Worm (Caenorhabditis elegans) whole organism, late embryonic: ENCODE results near the gene tomm-22.

Experiments used
- C38D4.7 ChIP-seq: fragments of 200-800 bp; sonication (Bioruptor generic); optimal IDR thresholded peaks from 2 replicates; lab custom pipeline; 2018; ENCODE audit warnings: mild to moderate bottlenecking, missing genetic modification characterization, moderate library complexity, missing compliant biosample characterization
- F13H6.1 ChIP-seq: sonication (generic microtip); optimal IDR thresholded peaks from 2 replicates; lab custom pipeline; 2016; ENCODE audit warnings: missing genetic modification characterization, missing compliant biosample characterization
- K02D7.2 ChIP-seq: sonication (generic microtip); optimal IDR thresholded peaks from 2 replicates; lab custom pipeline; 2017; ENCODE audit warnings: mild to moderate bottlenecking, missing genetic modification characterization, missing compliant biosample characterization
- K09A11.1 ChIP-seq: sonication (generic microtip); optimal IDR thresholded peaks from 2 replicates; lab custom pipeline; 2017; ENCODE audit warnings: antibody characterized with exemption, mild to moderate bottlenecking, missing genetic modification characterization, missing compliant biosample characterization; ENCODE audit not compliant: insufficient read depth
- T23F11.4 ChIP-seq: fragments of 200-800 bp; sonication (Bioruptor generic); optimal IDR thresholded peaks from 2 replicates; lab custom pipeline; 2018; ENCODE audit warnings: mild to moderate bottlenecking, missing genetic modification characterization, missing compliant biosample characterization
- Y22D7AL.16 ChIP-seq: sonication (generic microtip); optimal IDR thresholded peaks from 2 replicates; lab custom pipeline; 2016; ENCODE audit warnings: missing genetic modification characterization, missing compliant biosample characterization
- ahr-1 ChIP-seq: sonication (generic microtip); optimal IDR thresholded peaks from 2 replicates; lab custom pipeline; 2016; ENCODE audit warnings: missing genetic modification characterization, missing compliant biosample characterization
- ama-1 ChIP-seq: fragments of 150-350 bp; optimal IDR thresholded peaks from 2 replicates; lab custom pipeline; 2014
- ceh-14 ChIP-seq: sonication (generic microtip); optimal IDR thresholded peaks from 2 replicates; lab custom pipeline; 2016; ENCODE audit warnings: missing genotype, missing genetic modification characterization, missing compliant biosample characterization
- ceh-18 ChIP-seq: sonication (generic microtip); optimal IDR thresholded peaks from 2 replicates; lab custom pipeline; 2016; ENCODE audit warnings: missing genetic modification characterization, missing compliant biosample characterization
- ceh-19 ChIP-seq: fragments of 200-800 bp; sonication (Bioruptor generic); optimal IDR thresholded peaks from 2 replicates; lab custom pipeline; 2018; ENCODE audit warnings: mild to moderate bottlenecking, missing genetic modification characterization, missing compliant biosample characterization
- ceh-22 ChIP-seq: sonication (generic microtip); optimal IDR thresholded peaks from 2 replicates; lab custom pipeline; 2017; ENCODE audit warnings: missing biosample characterization, missing genetic modification characterization
- ceh-31 ChIP-seq: sonication (generic microtip); optimal IDR thresholded peaks from 2 replicates; lab custom pipeline; 2016; ENCODE audit warnings: missing genetic modification characterization, missing compliant biosample characterization
- ceh-34 ChIP-seq: sonication (generic microtip); optimal IDR thresholded peaks from 2 replicates; lab custom pipeline; 2016; ENCODE audit warnings: mild to moderate bottlenecking, missing genetic modification characterization, missing compliant biosample characterization
- ceh-45 ChIP-seq: fragments of 200-800 bp; sonication (Bioruptor generic); IDR thresholded peaks from 2 replicates; pipeline ENCODE4 v1.3.6; 2022; ENCODE audit warnings: missing genetic modification reagents, missing genetic modification characterization, missing compliant biosample characterization
- ceh-48 ChIP-seq: sonication (generic microtip); optimal IDR thresholded peaks from 2 replicates; lab custom pipeline; 2016; ENCODE audit warnings: missing genetic modification characterization, inconsistent platforms, missing compliant biosample characterization
- che-1 ChIP-seq: sonication (generic microtip); optimal IDR thresholded peaks from 2 replicates; lab custom pipeline; 2016; ENCODE audit warnings: mild to moderate bottlenecking, missing genetic modification characterization, missing compliant biosample characterization
- dmd-4 ChIP-seq: sonication (generic microtip); optimal IDR thresholded peaks from 2 replicates; lab custom pipeline; 2016; ENCODE audit warnings: borderline replicate concordance, missing genetic modification characterization, missing compliant biosample characterization
- dve-1 ChIP-seq: sonication (generic microtip); optimal IDR thresholded peaks from 2 replicates; lab custom pipeline; 2017; ENCODE audit warnings: antibody characterized with exemption, mild to moderate bottlenecking, missing genetic modification characterization, missing compliant biosample characterization
- elt-2 ChIP-seq: sonication (generic microtip); optimal IDR thresholded peaks from 2 replicates; lab custom pipeline; 2016; ENCODE audit warnings: missing genetic modification reagents, missing genetic modification characterization, missing compliant biosample characterization
- elt-4 ChIP-seq: sonication (generic microtip); optimal IDR thresholded peaks from 2 replicates; lab custom pipeline; 2016; ENCODE audit warnings: missing genetic modification characterization, missing compliant biosample characterization
- ets-4 ChIP-seq: sonication (generic microtip); optimal IDR thresholded peaks from 2 replicates; lab custom pipeline; 2016; ENCODE audit warnings: missing genetic modification characterization, missing compliant biosample characterization
- eyg-1 ChIP-seq: sonication (generic microtip); optimal IDR thresholded peaks from 2 replicates; lab custom pipeline; 2016; ENCODE audit warnings: missing genotype, missing genetic modification characterization, missing compliant biosample characterization
- fax-1 ChIP-seq: sonication (generic microtip); optimal IDR thresholded peaks from 2 replicates; lab custom pipeline; 2016; ENCODE audit warnings: missing genotype, missing genetic modification characterization, missing compliant biosample characterization
- fkh-10 ChIP-seq: fragments of 150-350 bp; optimal IDR thresholded peaks from 2 replicates; lab custom pipeline; 2014; ENCODE audit warnings: missing biosample characterization, missing genetic modification reagents, missing genetic modification characterization
- fkh-6 ChIP-seq: sonication (generic microtip); optimal IDR thresholded peaks from 2 replicates; lab custom pipeline; 2016; ENCODE audit warnings: missing genetic modification characterization, missing compliant biosample characterization
- gmeb-2 ChIP-seq: sonication (generic microtip); optimal IDR thresholded peaks from 2 replicates; lab custom pipeline; 2016; ENCODE audit warnings: missing genetic modification characterization, inconsistent platforms, missing compliant biosample characterization
- hlh-13 ChIP-seq: fragments of 200-800 bp; sonication (Bioruptor generic); optimal IDR thresholded peaks from 2 replicates; lab custom pipeline; 2018; ENCODE audit warnings: mild to moderate bottlenecking, missing genetic modification characterization, missing compliant biosample characterization
- hlh-15 ChIP-seq: sonication (generic microtip); optimal IDR thresholded peaks from 2 replicates; lab custom pipeline; 2016; ENCODE audit warnings: missing genetic modification characterization, missing compliant biosample characterization
- hlh-30 ChIP-seq: sonication (generic microtip); optimal IDR thresholded peaks from 2 replicates; lab custom pipeline; 2017; ENCODE audit warnings: antibody characterized with exemption, missing genetic modification characterization, missing compliant biosample characterization; ENCODE audit not compliant: insufficient read depth
- hlh-6 ChIP-seq: sonication (generic microtip); optimal IDR thresholded peaks from 2 replicates; lab custom pipeline; 2016; ENCODE audit warnings: missing genotype, missing genetic modification characterization, missing compliant biosample characterization
- lim-6 ChIP-seq: sonication (generic microtip); optimal IDR thresholded peaks from 2 replicates; lab custom pipeline; 2016; ENCODE audit warnings: missing genetic modification characterization, missing compliant biosample characterization
- lin-11 ChIP-seq: fragments of 200-800 bp; sonication (Bioruptor generic); optimal IDR thresholded peaks from 2 replicates; lab custom pipeline; 2018; ENCODE audit warnings: mild to moderate bottlenecking, missing genetic modification characterization, missing compliant biosample characterization
- madf-2 ChIP-seq: sonication (generic microtip); optimal IDR thresholded peaks from 2 replicates; lab custom pipeline; 2017; ENCODE audit warnings: missing genetic modification characterization, missing compliant biosample characterization
- mec-3 ChIP-seq: sonication (generic microtip); optimal IDR thresholded peaks from 2 replicates; lab custom pipeline; 2016; ENCODE audit warnings: borderline replicate concordance, missing genetic modification characterization, missing compliant biosample characterization
- nhr-11 ChIP-seq: fragments of 150-350 bp; optimal IDR thresholded peaks from 2 replicates; lab custom pipeline; 2014; ENCODE audit warnings: missing biosample characterization, missing genetic modification characterization
- nhr-232 ChIP-seq: sonication (generic microtip); optimal IDR thresholded peaks from 2 replicates; lab custom pipeline; 2016; ENCODE audit warnings: missing genetic modification characterization, missing compliant biosample characterization
- npax-4 ChIP-seq: sonication (generic microtip); optimal IDR thresholded peaks from 2 replicates; lab custom pipeline; 2016; ENCODE audit warnings: missing genetic modification characterization, missing compliant biosample characterization
- odd-2 ChIP-seq: sonication (generic microtip); optimal IDR thresholded peaks from 2 replicates; lab custom pipeline; 2017; ENCODE audit warnings: antibody characterized with exemption, mild to moderate bottlenecking, missing genetic modification characterization, missing compliant biosample characterization
- pag-3 ChIP-seq: sonication (generic microtip); optimal IDR thresholded peaks from 2 replicates; lab custom pipeline; 2016; ENCODE audit warnings: missing compliant biosample characterization, missing genetic modification characterization, borderline replicate concordance
- pat-9 ChIP-seq: fragments of 200-800 bp; sonication (Bioruptor generic); optimal IDR thresholded peaks from 2 replicates; lab custom pipeline; 2018; ENCODE audit warnings: mild to moderate bottlenecking, missing genetic modification characterization, moderate library complexity, missing compliant biosample characterization
- pha-2 ChIP-seq: sonication (generic microtip); optimal IDR thresholded peaks from 2 replicates; lab custom pipeline; 2017; ENCODE audit warnings: mild to moderate bottlenecking, missing genetic modification characterization, missing compliant biosample characterization
- pha-4 ChIP-seq: fragments of 150-350 bp; optimal IDR thresholded peaks from 2 replicates; lab custom pipeline; 2018; ENCODE audit warnings: missing biosample characterization, missing genetic modification reagents, missing genetic modification characterization
- ref-2 ChIP-seq: sonication (generic microtip); optimal IDR thresholded peaks from 2 replicates; lab custom pipeline; 2016; ENCODE audit warnings: missing genetic modification characterization, missing compliant biosample characterization
- rnt-1 ChIP-seq: sonication (generic microtip); optimal IDR thresholded peaks from 2 replicates; lab custom pipeline; 2016; ENCODE audit warnings: missing genetic modification characterization, missing compliant biosample characterization
- sdc-2 ChIP-seq: sonication (generic microtip); optimal IDR thresholded peaks from 2 replicates; lab custom pipeline; 2016; ENCODE audit warnings: missing genotype, missing genetic modification characterization, missing compliant biosample characterization
- sox-2 ChIP-seq: fragments of 200-800 bp; sonication (Bioruptor generic); IDR thresholded peaks from 2 replicates; pipeline ENCODE4 v1.3.6; 2022; ENCODE audit warnings: missing genetic modification reagents, missing genetic modification characterization, missing compliant biosample characterization
- syd-9 ChIP-seq: sonication (generic microtip); optimal IDR thresholded peaks from 2 replicates; lab custom pipeline; 2016; ENCODE audit warnings: mild to moderate bottlenecking, missing genetic modification characterization, moderate library complexity, missing compliant biosample characterization
- tbx-2 ChIP-seq: sonication (generic microtip); optimal IDR thresholded peaks from 2 replicates; lab custom pipeline; 2016; ENCODE audit warnings: missing genetic modification characterization, missing compliant biosample characterization
- tbx-7 ChIP-seq: sonication (generic microtip); optimal IDR thresholded peaks from 2 replicates; lab custom pipeline; 2016; ENCODE audit warnings: missing genotype, missing genetic modification characterization, missing compliant biosample characterization
- ttx-3 ChIP-seq: sonication (generic microtip); optimal IDR thresholded peaks from 2 replicates; lab custom pipeline; 2016; ENCODE audit warnings: missing genetic modification reagents, missing genetic modification characterization, missing compliant biosample characterization
- unc-55 ChIP-seq: sonication (generic microtip); optimal IDR thresholded peaks from 2 replicates; lab custom pipeline; 2017; ENCODE audit warnings: missing biosample characterization, missing genetic modification reagents, missing genetic modification characterization
- zip-5 ChIP-seq: sonication (generic microtip); optimal IDR thresholded peaks from 2 replicates; lab custom pipeline; 2016; ENCODE audit warnings: missing genetic modification characterization, missing compliant biosample characterization
- ztf-16 ChIP-seq: sonication (generic microtip); optimal IDR thresholded peaks from 2 replicates; lab custom pipeline; 2017; ENCODE audit warnings: missing genetic modification characterization, missing compliant biosample characterization

tomm-22 gene

ce11 chrII:475890-476420, 5.7 kb upstream of the tomm-22 start, which contains the start of gene nsun-1:
Gene nsun-1, minus strand, starts transcription at chrII:475940.
- TF ChIP-seq unc-55 (GFP tag; lab: Kevin White, UChicago) = no peak
- no peak for TF ChIP-seq ceh-22 (tag; lab: Kevin White, UChicago)
- no peak for TF ChIP-seq F13H6.1 (tag; lab: Kevin White, UChicago)
- no peak for TF ChIP-seq syd-9
- TF ChIP-seq hlh-30 (tag; lab: Kevin White, UChicago) = no peak
- no peak for TF ChIP-seq eyg-1 (tag; lab: Kevin White, UChicago)
- peak; percentile 29 for TF ChIP-seq pat-9 (tag; lab: Kevin White, UChicago)
- peak; percentile 58 for TF ChIP-seq lim-6 (tag; lab: Kevin White, UChicago)
- TF ChIP-seq hlh-13 (GFP tag; lab: Kevin White, UChicago) = no peak
- no peak for TF ChIP-seq K09A11.1
- TF ChIP-seq K02D7.2 (tag; lab: Kevin White, UChicago) = no peak
- peak; percentile 14 for TF ChIP-seq elt-2 (tag; lab: Kevin White, UChicago)
- TF ChIP-seq pha-2 = no peak
- peak; percentile 49 for TF ChIP-seq ref-2
- no peak for TF ChIP-seq hlh-15
- TF ChIP-seq pha-4 (tag; lab: Kevin White, UChicago) = no peak
- no peak for TF ChIP-seq Y22D7AL.16 (tag; lab: Kevin White, UChicago)
- TF ChIP-seq sdc-2 = no peak
- TF ChIP-seq fkh-6 (tag; lab: Kevin White, UChicago) = no peak
- TF ChIP-seq ama-1 (lab: Kevin White, UChicago) = no peak
- TF ChIP-seq elt-4 (tag; lab: Kevin White, UChicago) = no peak
- TF ChIP-seq fkh-10 (GFP tag; lab: Kevin White, UChicago) = no peak
- TF ChIP-seq ahr-1 (tag; lab: Kevin White, UChicago) = no peak
- no peak for TF ChIP-seq C38D4.7 (GFP tag; lab: Kevin White, UChicago)
- no peak for TF ChIP-seq T23F11.4
- no peak for TF ChIP-seq lin-11 (tag; lab: Kevin White, UChicago)
- TF ChIP-seq npax-4 (tag; lab: Kevin White, UChicago) = no peak
- TF ChIP-seq ceh-18 (tag; lab: Kevin White, UChicago) = peak; percentile 34
- TF ChIP-seq ceh-34 (tag; lab: Kevin White, UChicago) = peak; percentile 5
- TF ChIP-seq dve-1 (tag; lab: Kevin White, UChicago) = no peak
- TF ChIP-seq madf-2 (tag; lab: Kevin White, UChicago) = no peak
- no peak for TF ChIP-seq che-1
- TF ChIP-seq mec-3 = peak; percentile 45
- TF ChIP-seq sox-2 (GFP tag; lab: Robert Waterston, UW) = no peak
- peak; percentile 60 for TF ChIP-seq zip-5
- TF ChIP-seq ttx-3 (tag; lab: Kevin White, UChicago) = no peak
- no peak for TF ChIP-seq fax-1
- peak; percentile 22 for TF ChIP-seq ztf-16
- TF ChIP-seq ceh-14 (tag; lab: Kevin White, UChicago) = peak; percentile 73
- no peak for TF ChIP-seq nhr-11 (tag; lab: Kevin White, UChicago)
- peak; percentile 88 for TF ChIP-seq ceh-31 (tag; lab: Kevin White, UChicago)
- peak; percentile 51 for TF ChIP-seq tbx-7 (tag; lab: Kevin White, UChicago)
- no peak for TF ChIP-seq pag-3 (tag; lab: Kevin White, UChicago)
- TF ChIP-seq ceh-48 (tag; lab: Kevin White, UChicago) = peak; percentile 34
- TF ChIP-seq odd-2 (tag; lab: Kevin White, UChicago) = no peak
- peak; percentile 66 for TF ChIP-seq ets-4 (tag; lab: Kevin White, UChicago)
- TF ChIP-seq hlh-6 = no peak
- TF ChIP-seq gmeb-2 (tag; lab: Kevin White, UChicago) = no peak
- no peak for TF ChIP-seq ceh-45 (GFP tag; lab: Robert Waterston, UW)
- peak; percentile 45 for TF ChIP-seq ceh-19 (GFP tag; lab: Kevin White, UChicago)
- peak; percentile 70 for TF ChIP-seq tbx-2 (tag; lab: Kevin White, UChicago)
- peak; percentile 32 for TF ChIP-seq dmd-4 (tag; lab: Kevin White, UChicago)
- peak; percentile 64 for TF ChIP-seq rnt-1 (tag; lab: Kevin White, UChicago)
- TF ChIP-seq nhr-232 (tag; lab: Kevin White, UChicago) = no peak
